Worm (Caenorhabditis elegans): Measurements from ENCODE around the gene cubn-1.
A peak's percentile ranks its signal among the peaks of the same experiment; 100 is the strongest.

cubn-1 gene

ce11 chrV:12635218-12635617 is 24.1 kb downstream of the cubn-1 start (continued):
- no peak for TF ChIP-seq unc-98 (GFP tag; IDR thresholded peaks at IDR 0.05)
- TF ChIP-seq sup-37 (GFP tag; optimal IDR thresholded peaks at IDR 0.05), result no peak
- TF ChIP-seq lir-3 (tag; optimal IDR thresholded peaks at IDR 0.05; ENCODE audit: poor library complexity), result peak; percentile 70
- no peak for TF ChIP-seq hlh-4 (tag; optimal IDR thresholded peaks at IDR 0.05)
- no peak for TF ChIP-seq fkh-8 (tag; optimal IDR thresholded peaks at IDR 0.05)
- TF ChIP-seq nhr-28 (tag; optimal IDR thresholded peaks at IDR 0.05), result no peak
- TF ChIP-seq elt-2 (tag; optimal IDR thresholded peaks at IDR 0.05), result peak; percentile 66
- TF ChIP-seq nhr-12 (tag; optimal IDR thresholded peaks at IDR 0.05), result no peak
- TF ChIP-seq dpl-1 (GFP tag; optimal IDR thresholded peaks at IDR 0.05), result peak; percentile 31 to 51 (median 49)
- TF ChIP-seq irx-1 (tag; optimal IDR thresholded peaks at IDR 0.05), result peak; percentile 57
- no peak for TF ChIP-seq snu-23 (GFP tag; optimal IDR thresholded peaks at IDR 0.05)
- no peak for TF ChIP-seq isw-1 (GFP tag; IDR thresholded peaks at IDR 0.05)
- TF ChIP-seq swsn-7 (tag; optimal IDR thresholded peaks at IDR 0.05), result peak; percentile 20
- no peak for TF ChIP-seq aly-2 (tag; optimal IDR thresholded peaks at IDR 0.05)
- TF ChIP-seq hpl-2 (GFP tag; optimal IDR thresholded peaks at IDR 0.05), result no peak
- TF ChIP-seq nhr-77 (tag; optimal IDR thresholded peaks at IDR 0.05), result no peak
- no peak for TF ChIP-seq nhr-11 (tag; optimal IDR thresholded peaks at IDR 0.05)
- TF ChIP-seq mdl-1 (tag; optimal IDR thresholded peaks at IDR 0.05), result peak in 1 of 2 experiments; percentile 91
- TF ChIP-seq ztf-4 (tag; optimal IDR thresholded peaks at IDR 0.05), result no peak
- TF ChIP-seq C16A3.4 (tag; optimal IDR thresholded peaks at IDR 0.05), result peak; percentile 59
- no peak for TF ChIP-seq egl-13 (tag; optimal IDR thresholded peaks at IDR 0.05)
- peak; percentile 81 for TF ChIP-seq mep-1 (tag; optimal IDR thresholded peaks at IDR 0.05)
- TF ChIP-seq ama-1 (optimal IDR thresholded peaks at IDR 0.05), result no peak
- TF ChIP-seq nhr-85 (tag), result peak; percentile 98
- TF ChIP-seq efl-1 (optimal IDR thresholded peaks at IDR 0.05), result peak in 1 of 2 experiments; percentile 35
- peak; percentile 20 to 92 for TF ChIP-seq efl-1 (GFP tag; optimal IDR thresholded peaks at IDR 0.05 in 1 of 2)
- no peak for TF ChIP-seq tlp-1 (tag; optimal IDR thresholded peaks at IDR 0.05)
- TF ChIP-seq fkh-4 (tag; optimal IDR thresholded peaks at IDR 0.05; ENCODE audit: borderline replicate concordance), result no peak
- no peak for TF ChIP-seq pqm-1 (tag; optimal IDR thresholded peaks at IDR 0.05)
- peak; percentile 91 for TF ChIP-seq nhr-90 (tag; optimal IDR thresholded peaks at IDR 0.05; ENCODE audit: poor library complexity)
- no peak for TF ChIP-seq efl-3 (GFP tag; optimal IDR thresholded peaks at IDR 0.05)
- TF ChIP-seq zip-4 (GFP tag; optimal IDR thresholded peaks at IDR 0.05), result no peak
- no peak for TF ChIP-seq Y116A8C.19 (tag; optimal IDR thresholded peaks at IDR 0.05; ENCODE audit: borderline replicate concordance)
- no peak for TF ChIP-seq aha-1 (tag; optimal IDR thresholded peaks at IDR 0.05)
- peak; percentile 52 for TF ChIP-seq pax-3 (tag; optimal IDR thresholded peaks at IDR 0.05)
- TF ChIP-seq nhr-47 (tag; optimal IDR thresholded peaks at IDR 0.05), result peak; percentile 60
- TF ChIP-seq ceh-82 (tag; optimal IDR thresholded peaks at IDR 0.05), result no peak
- no peak for TF ChIP-seq F16B12.6 (tag; optimal IDR thresholded peaks at IDR 0.05)
- TF ChIP-seq ceh-88 (GFP tag; IDR thresholded peaks at IDR 0.05), result no peak
- no peak for TF ChIP-seq zag-1 (tag; optimal IDR thresholded peaks at IDR 0.05)
- TF ChIP-seq ztf-11 (tag; optimal IDR thresholded peaks at IDR 0.05), result no peak
- TF ChIP-seq mef-2 (tag; optimal IDR thresholded peaks at IDR 0.05), result no peak
- no peak for TF ChIP-seq nhr-76 (tag; optimal IDR thresholded peaks at IDR 0.05)
- peak; percentile 26 for TF ChIP-seq xbp-1 (tag; optimal IDR thresholded peaks at IDR 0.05)
- no peak for TF ChIP-seq C04F5.9 (tag; optimal IDR thresholded peaks at IDR 0.05)
- TF ChIP-seq nhr-20 (tag; optimal IDR thresholded peaks at IDR 0.05), result peak; percentile 96
- no peak for TF ChIP-seq fos-1 (tag; optimal IDR thresholded peaks at IDR 0.05)
- peak in 2 of 6 experiments; percentile 93 to 99 for TF ChIP-seq elt-3 (tag; optimal IDR thresholded peaks at IDR 0.05)
- no peak for TF ChIP-seq snpc-4 (tag; optimal IDR thresholded peaks at IDR 0.05)
- peak; percentile 79 for TF ChIP-seq nhr-19 (GFP tag; conservative IDR thresholded peaks at IDR 0.05)
- no peak for TF ChIP-seq rnt-1 (tag; optimal IDR thresholded peaks at IDR 0.05)
- peak; percentile 58 for TF ChIP-seq lin-13 (GFP tag; optimal IDR thresholded peaks at IDR 0.05)
- peak; percentile 88 for TF ChIP-seq unc-130 (tag; optimal IDR thresholded peaks at IDR 0.05)
- no peak for TF ChIP-seq mab-9 (GFP tag; IDR thresholded peaks at IDR 0.05)
- TF ChIP-seq lin-15B (tag; optimal IDR thresholded peaks at IDR 0.05), result no peak
